Worm (Caenorhabditis elegans) whole organism, mixed stage, embryonic: ENCODE results near the gene F09F9.3.

Experiments
- M03D4.4 ChIP-seq: sonication (generic microtip); optimal IDR thresholded peaks from 2 replicates; lab custom pipeline; 2017; ENCODE audit warnings: mild to moderate bottlenecking, missing genetic modification characterization, missing compliant biosample characterization
- bed-3 ChIP-seq: fragments of 200-800 bp; sonication (Bioruptor generic); optimal IDR thresholded peaks from 3 replicates; lab custom pipeline; 2018; ENCODE audit warnings: mild to moderate bottlenecking, missing genetic modification characterization, moderate library complexity, missing compliant biosample characterization
- blmp-1 ChIP-seq: fragments of 150-350 bp; optimal IDR thresholded peaks from 2 replicates; lab custom pipeline; 2014; ENCODE audit warnings: missing biosample characterization, missing genetic modification characterization
- ceh-39 ChIP-seq: fragments of 150-350 bp; optimal IDR thresholded peaks from 2 replicates; lab custom pipeline; 2014; ENCODE audit warnings: missing biosample characterization, missing genetic modification characterization
- ceh-43 ChIP-seq: fragments of 200-800 bp; sonication (Bioruptor generic); optimal IDR thresholded peaks from 2 replicates; lab custom pipeline; 2018; ENCODE audit warnings: mild to moderate bottlenecking, missing genetic modification characterization, moderate library complexity, missing compliant biosample characterization
- ceh-83 ChIP-seq: fragments of 200-800 bp; sonication (Bioruptor generic); optimal IDR thresholded peaks from 2 replicates; lab custom pipeline; 2018; ENCODE audit warnings: mild to moderate bottlenecking, missing genetic modification characterization, missing compliant biosample characterization
- ces-1 ChIP-seq: fragments of 150-350 bp; optimal IDR thresholded peaks from 2 replicates; lab custom pipeline; 2014; ENCODE audit warnings: missing biosample characterization, missing genetic modification reagents, missing genetic modification characterization
- cnd-1 ChIP-seq: fragments of 200-800 bp; sonication (Bioruptor generic); optimal IDR thresholded peaks from 2 replicates; lab custom pipeline; 2018; ENCODE audit warnings: mild to moderate bottlenecking, missing genetic modification characterization, missing compliant biosample characterization
- elt-1 ChIP-seq: sonication (generic microtip); optimal IDR thresholded peaks from 2 replicates; lab custom pipeline; 2017; ENCODE audit warnings: missing genetic modification characterization, mild to moderate bottlenecking, missing compliant biosample characterization, antibody characterized with exemption, moderate library complexity, borderline replicate concordance; ENCODE audit not compliant: insufficient read depth
- elt-3 ChIP-seq: fragments of 150-350 bp; optimal IDR thresholded peaks from 2 replicates; lab custom pipeline; 2014; ENCODE audit warnings: missing biosample characterization, missing genetic modification characterization
- flh-1 ChIP-seq: fragments of 200-800 bp; sonication (Bioruptor generic); optimal IDR thresholded peaks from 2 replicates; lab custom pipeline; 2018; ENCODE audit warnings: mild to moderate bottlenecking, missing genetic modification characterization, moderate library complexity, missing compliant biosample characterization
- ham-2 ChIP-seq: fragments of 200-800 bp; sonication (Bioruptor generic); optimal IDR thresholded peaks from 2 replicates; lab custom pipeline; 2018; ENCODE audit warnings: mild to moderate bottlenecking, missing genetic modification characterization, missing compliant biosample characterization
- hlh-1 ChIP-seq: fragments of 150-350 bp; optimal IDR thresholded peaks from 2 replicates; lab custom pipeline; 2014; ENCODE audit warnings: missing biosample characterization, missing genetic modification reagents, missing genetic modification characterization
- lin-13 ChIP-seq: fragments of 150-350 bp; optimal IDR thresholded peaks from 2 replicates; lab custom pipeline; 2014; ENCODE audit warnings: missing biosample characterization, missing genetic modification characterization
- lsy-2 ChIP-seq: fragments of 150-350 bp; optimal IDR thresholded peaks from 2 replicates; lab custom pipeline; 2014; ENCODE audit warnings: missing biosample characterization, missing genetic modification characterization
- mab-5 ChIP-seq: fragments of 150-350 bp; optimal IDR thresholded peaks from 2 replicates; lab custom pipeline; 2014; ENCODE audit warnings: missing biosample characterization, missing genetic modification characterization
- mep-1 ChIP-seq: fragments of 150-350 bp; optimal IDR thresholded peaks from 2 replicates; lab custom pipeline; 2017; ENCODE audit warnings: missing biosample characterization, missing genetic modification reagents, missing genetic modification characterization, inconsistent platforms
- mls-2 ChIP-seq: sonication (generic microtip); optimal IDR thresholded peaks from 2 replicates; lab custom pipeline; 2016; ENCODE audit warnings: mild to moderate bottlenecking, missing genetic modification characterization, moderate library complexity, missing compliant biosample characterization
- nhr-12 ChIP-seq: fragments of 150-350 bp; optimal IDR thresholded peaks from 2 replicates; lab custom pipeline; 2014; ENCODE audit warnings: missing biosample characterization, missing genetic modification characterization
- nhr-2 ChIP-seq: fragments of 150-350 bp; optimal IDR thresholded peaks from 2 replicates; lab custom pipeline; 2014; ENCODE audit warnings: missing biosample characterization, missing genetic modification characterization
- nhr-237 ChIP-seq: fragments of 150-350 bp; optimal IDR thresholded peaks from 2 replicates; lab custom pipeline; 2014; ENCODE audit warnings: missing biosample characterization, missing genetic modification characterization
- nhr-76 ChIP-seq: sonication (generic microtip); optimal IDR thresholded peaks from 2 replicates; lab custom pipeline; 2017; ENCODE audit warnings: missing biosample characterization, missing genetic modification characterization
- pha-4 ChIP-seq: fragments of 150-350 bp; optimal IDR thresholded peaks from 2 replicates; lab custom pipeline; 2018; ENCODE audit warnings: missing biosample characterization, missing genetic modification reagents, missing genetic modification characterization
- sem-2 ChIP-seq: fragments of 200-800 bp; sonication (Bioruptor generic); optimal IDR thresholded peaks from 2 replicates; lab custom pipeline; 2018; ENCODE audit warnings: mild to moderate bottlenecking, missing genetic modification characterization, missing compliant biosample characterization
- snpc-4 ChIP-seq: fragments of 150-350 bp; optimal IDR thresholded peaks from 2 replicates; lab custom pipeline; 2014; ENCODE audit warnings: missing biosample characterization, missing genetic modification characterization
- sptf-1 ChIP-seq: sonication (generic microtip); optimal IDR thresholded peaks from 2 replicates; lab custom pipeline; 2017; ENCODE audit warnings: mild to moderate bottlenecking, missing genetic modification characterization, moderate library complexity, missing compliant biosample characterization
- tbx-8 ChIP-seq: fragments of 200-800 bp; sonication (Bioruptor generic); optimal IDR thresholded peaks from 2 replicates; lab custom pipeline; 2018; ENCODE audit warnings: mild to moderate bottlenecking, missing genetic modification characterization, moderate library complexity, missing compliant biosample characterization
- unc-39 ChIP-seq: fragments of 150-350 bp; optimal IDR thresholded peaks from 2 replicates; lab custom pipeline; 2014; ENCODE audit warnings: missing biosample characterization, missing genetic modification characterization
- ztf-11 ChIP-seq: fragments of 150-350 bp; optimal IDR thresholded peaks from 2 replicates; lab custom pipeline; 2014; ENCODE audit warnings: missing biosample characterization, missing genetic modification characterization

The F09F9.3 gene

DNA sequence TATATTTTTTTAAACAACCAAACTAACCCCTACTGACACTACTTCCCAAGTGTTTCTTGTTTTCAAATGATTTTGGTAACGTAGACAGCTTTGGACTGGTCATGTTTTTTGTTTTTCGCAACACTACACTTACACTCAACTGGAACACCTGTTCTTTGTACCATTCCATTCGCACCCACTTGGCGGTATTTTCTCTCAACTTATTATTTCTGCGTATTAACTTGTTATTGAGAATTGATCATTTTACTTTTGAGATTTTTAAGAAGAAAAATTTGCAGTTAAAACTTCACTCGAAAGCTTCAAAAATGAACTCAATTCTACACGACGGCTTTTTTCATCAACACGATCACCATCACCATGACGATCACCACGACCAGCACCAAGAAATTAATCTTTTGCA is 14.0 kb upstream of the F09F9.3 start, which contains the start of gene ZK470.2:
ZK470.2 (plus strand) TSS at position 301 of the 400 bp plus-strand sequence.
- TF ChIP-seq lsy-2 (tag; lab: Kevin White, UChicago) (no peak), tbx-8 (GFP tag; lab: Kevin White, UChicago) (no peak), ham-2 (GFP tag; lab: Kevin White, UChicago) (no peak), cnd-1 (tag; lab: Kevin White, UChicago) (no peak), pha-4 (tag; lab: Kevin White, UChicago) (no peak), bed-3 (GFP tag; lab: Kevin White, UChicago) (no peak), hlh-1 (tag; lab: Kevin White, UChicago) (no peak), M03D4.4 (tag; lab: Kevin White, UChicago) (no peak), mls-2 (no peak)

ce11 chrX:4133378-4133777 is 12.5 kb upstream of the F09F9.3 start:
- TF ChIP-seq mab-5 (tag; lab: Kevin White, UChicago) (no peak), elt-1 (tag; lab: Kevin White, UChicago) (no peak), sptf-1 (tag; lab: Kevin White, UChicago) (no peak), elt-3 (tag; lab: Kevin White, UChicago) (no peak), sem-2 (GFP tag; lab: Kevin White, UChicago) (no peak), flh-1 (GFP tag; lab: Kevin White, UChicago) (no peak), ceh-43 (GFP tag; lab: Kevin White, UChicago) (no peak), mls-2 (no peak), lin-13 (tag; lab: Kevin White, UChicago) (no peak), mep-1 (tag; lab: Kevin White, UChicago) (no peak), hlh-1 (tag; lab: Kevin White, UChicago) (no peak), nhr-76 (tag; lab: Kevin White, UChicago) (no peak), blmp-1 (tag; lab: Kevin White, UChicago) (no peak), unc-39 (tag; lab: Kevin White, UChicago) (no peak), nhr-237 (tag; lab: Kevin White, UChicago) (no peak), lsy-2 (tag; lab: Kevin White, UChicago) (no peak), nhr-12 (no peak), ceh-39 (tag; lab: Kevin White, UChicago) (no peak), ztf-11 (tag; lab: Kevin White, UChicago) (no peak)

ce11 chrX:4132243-4132642 is 11.4 kb upstream of the F09F9.3 start:
- TF ChIP-seq elt-1 (tag; lab: Kevin White, UChicago) (peak; percentile 23), snpc-4 (tag; lab: Kevin White, UChicago) (no peak)

DNA sequence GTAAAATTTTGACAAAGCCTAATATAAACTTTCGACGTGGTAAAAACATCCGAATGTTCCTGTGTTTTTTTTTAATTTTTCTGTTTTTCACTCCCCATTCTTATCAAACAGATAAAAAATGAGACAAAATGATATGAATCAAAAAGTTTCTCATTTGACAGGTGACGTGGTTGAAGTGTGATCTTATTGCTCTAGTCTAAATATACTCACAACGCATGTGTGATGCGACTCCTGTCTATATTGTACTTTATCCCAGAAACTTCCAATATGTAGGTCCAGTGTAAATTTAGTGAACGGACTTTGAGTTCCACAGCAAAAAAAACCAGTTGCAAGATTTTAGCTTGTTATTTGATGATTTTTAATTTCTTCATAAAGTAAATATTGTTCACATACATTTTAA is 10.5 kb upstream of the F09F9.3 start:
- no peak for TF ChIP-seq lsy-2 (tag; lab: Kevin White, UChicago)
- TF ChIP-seq nhr-237 (tag; lab: Kevin White, UChicago): no peak
- TF ChIP-seq ztf-11 (tag; lab: Kevin White, UChicago): no peak
- no peak for TF ChIP-seq cnd-1 (tag; lab: Kevin White, UChicago)
- no peak for TF ChIP-seq elt-1 (tag; lab: Kevin White, UChicago)
- TF ChIP-seq hlh-1 (tag; lab: Kevin White, UChicago): no peak
- TF ChIP-seq elt-3 (tag; lab: Kevin White, UChicago): no peak
- no peak for TF ChIP-seq blmp-1 (tag; lab: Kevin White, UChicago)
- no peak for TF ChIP-seq lin-13 (tag; lab: Kevin White, UChicago)
- TF ChIP-seq tbx-8 (GFP tag; lab: Kevin White, UChicago): no peak
- TF ChIP-seq sptf-1 (tag; lab: Kevin White, UChicago): no peak
- no peak for TF ChIP-seq nhr-2 (tag; lab: Kevin White, UChicago)

DNA sequence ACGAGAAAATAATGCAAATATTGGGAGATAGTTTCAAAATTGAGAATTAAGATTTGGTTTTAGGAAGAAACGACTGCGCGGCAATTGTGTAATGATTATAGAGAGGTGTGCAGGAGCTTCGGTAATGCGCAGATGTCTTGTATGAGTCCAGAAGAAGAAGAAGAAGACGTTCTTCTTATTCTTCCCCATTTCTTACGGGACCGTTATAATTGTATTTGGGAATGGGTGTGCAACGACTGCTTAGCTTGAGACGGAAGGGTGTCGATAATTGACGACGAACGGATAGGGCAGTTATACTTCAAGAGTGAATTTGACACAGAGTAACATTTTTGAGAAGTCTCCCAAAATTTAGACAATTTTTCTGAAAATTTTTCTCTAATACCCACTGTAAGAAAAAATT is 7.8 kb upstream of the F09F9.3 start:
- TF ChIP-seq ceh-83 (GFP tag; lab: Kevin White, UChicago): no peak
- TF ChIP-seq sem-2 (GFP tag; lab: Kevin White, UChicago): no peak
- no peak for TF ChIP-seq lin-13 (tag; lab: Kevin White, UChicago)
- TF ChIP-seq unc-39 (tag; lab: Kevin White, UChicago): no peak
- peak; percentile 86 for TF ChIP-seq ces-1 (GFP tag; lab: Kevin White, UChicago)
- no peak for TF ChIP-seq ham-2 (GFP tag; lab: Kevin White, UChicago)
